Worm (Caenorhabditis elegans): ENCODE results near the gene rpb-6.

Gene rpb-6

ce11 chrII:10550173-10550572, 29.0 kb upstream of the rpb-6 start:
- TF ChIP-seq attf-6 (GFP tag; IDR thresholded peaks at IDR 0.05): no peak
- no peak for TF ChIP-seq F37B4.10 (GFP tag; IDR thresholded peaks at IDR 0.05)
- no peak for TF ChIP-seq attf-3 (GFP tag; conservative IDR thresholded peaks at IDR 0.05)
- TF ChIP-seq ekl-4 (GFP tag; IDR thresholded peaks at IDR 0.05): no peak
- no peak for TF ChIP-seq ceh-27 (GFP tag; optimal IDR thresholded peaks at IDR 0.05)
- TF ChIP-seq cebp-1 (GFP tag; IDR thresholded peaks at IDR 0.05): no peak
- peak; percentile 9 for TF ChIP-seq cebp-1 (tag; optimal IDR thresholded peaks at IDR 0.05)
- peak; percentile 82 for TF ChIP-seq ama-1 (optimal IDR thresholded peaks at IDR 0.05)
- no peak for TF ChIP-seq ama-1 (GFP tag; optimal IDR thresholded peaks at IDR 0.05)
- peak; percentile 17; the same call in 1 of the 2 replicates for TF ChIP-seq zfh-2 (GFP tag; conservative IDR thresholded peaks at IDR 0.05)

- TF ChIP-seq tlf-1 (GFP tag; optimal IDR thresholded peaks at IDR 0.05) (no peak), ceh-40 (GFP tag; IDR thresholded peaks at IDR 0.05) (no peak), mcd-1 (GFP tag; IDR thresholded peaks at IDR 0.05) (no peak), tbp1 (GFP tag; optimal IDR thresholded peaks at IDR 0.05) (no peak), sptf-2 (GFP tag; optimal IDR thresholded peaks at IDR 0.05) (no peak), chd-7 (tag; optimal IDR thresholded peaks at IDR 0.05) (peak; percentile 29), ceh-58 (GFP tag; IDR thresholded peaks at IDR 0.05) (no peak), ama-1 (optimal IDR thresholded peaks at IDR 0.05) (peak; percentile 42), ama-1 (GFP tag; optimal IDR thresholded peaks at IDR 0.05) (peak in 1 of 2 experiments; percentile 2), egl-44 (GFP tag; IDR thresholded peaks at IDR 0.05) (no peak), lin-26 (GFP tag; IDR thresholded peaks at IDR 0.05) (0 out of 2 replicates have a peak, but pooled peaks have one; percentile 14), hlh-26 (GFP tag; conservative IDR thresholded peaks at IDR 0.05) (no peak), attf-6 (GFP tag; IDR thresholded peaks at IDR 0.05) (no peak), ceh-27 (GFP tag; optimal IDR thresholded peaks at IDR 0.05) (no peak), nhr-90 (tag; optimal IDR thresholded peaks at IDR 0.05) (no peak), Y56A3A.18 (GFP tag; IDR thresholded peaks at IDR 0.05) (no peak), T07F8.4 (tag; optimal IDR thresholded peaks at IDR 0.05) (no peak), Y53G8AR.9 (GFP tag; conservative IDR thresholded peaks at IDR 0.05) (peak; percentile 60; the same call in 1 of the 2 replicates), nhr-27 (tag; optimal IDR thresholded peaks at IDR 0.05) (no peak), nfyb-1 (GFP tag; IDR thresholded peaks at IDR 0.05) (0 out of 2 replicates have a peak, but pooled peaks have one; percentile 42), F57C9.4 (tag; optimal IDR thresholded peaks at IDR 0.05) (no peak), ceh-91 (GFP tag; IDR thresholded peaks at IDR 0.05) (no peak), gei-17 (GFP tag; optimal IDR thresholded peaks at IDR 0.05) (no peak), cebp-1 (GFP tag; IDR thresholded peaks at IDR 0.05) (no peak), cebp-1 (tag; optimal IDR thresholded peaks at IDR 0.05) (peak; percentile 10), C17E4.6 (GFP tag; IDR thresholded peaks at IDR 0.05) (no peak), ztf-26 (tag; optimal IDR thresholded peaks at IDR 0.05) (peak; percentile 8)
These were observed 28.1 kb upstream of the rpb-6 start for ce11 chrII:10550872-10551647.

DNA sequence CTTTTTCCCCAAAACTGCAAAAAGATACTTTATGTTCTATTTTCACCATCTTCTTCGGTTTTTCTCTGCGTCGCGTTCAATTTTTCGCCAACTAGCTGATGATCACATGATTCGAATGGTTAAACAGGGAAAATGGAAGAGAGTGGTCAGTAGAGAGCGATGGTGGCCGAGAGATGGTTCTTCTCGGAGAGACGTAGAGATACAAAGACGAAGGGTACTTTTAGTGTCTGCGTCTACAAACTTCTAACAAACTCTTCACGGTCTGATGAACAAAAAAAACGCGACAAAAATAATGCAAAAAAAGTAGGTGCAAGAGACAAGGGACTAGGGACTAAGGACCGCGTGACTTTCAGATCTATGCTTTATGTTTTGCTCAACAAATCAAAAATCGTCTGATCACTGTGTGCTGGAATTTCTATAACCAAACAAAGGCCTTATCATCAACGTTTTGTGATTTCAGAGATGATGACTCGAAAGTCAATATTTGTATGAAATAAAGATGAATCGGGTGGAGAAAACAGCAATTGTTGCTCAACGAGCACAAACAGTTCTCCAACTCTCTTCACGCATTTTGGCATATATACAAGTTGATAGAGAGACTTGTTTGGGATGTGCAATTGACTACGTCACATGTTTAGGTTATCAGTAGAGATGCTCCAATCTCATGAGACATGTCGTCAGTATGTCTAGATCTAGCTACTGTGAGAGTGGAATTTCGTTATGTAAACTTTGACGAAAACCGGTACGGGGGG, 27.0 kb upstream of the rpb-6 start:
- TF ChIP-seq nhr-90 (tag; optimal IDR thresholded peaks at IDR 0.05) (peak; percentile 73), rcor-1 (GFP tag; IDR thresholded peaks at IDR 0.05) (peak; percentile 70), gei-17 (GFP tag; optimal IDR thresholded peaks at IDR 0.05) (peak; percentile 57), Y56A3A.18 (GFP tag; IDR thresholded peaks at IDR 0.05) (no peak), hlh-26 (GFP tag; conservative IDR thresholded peaks at IDR 0.05) (no peak), nhr-80 (tag; optimal IDR thresholded peaks at IDR 0.05) (peak; percentile 54), akir-1 (GFP tag; optimal IDR thresholded peaks at IDR 0.05) (no peak), let-526 (GFP tag; IDR thresholded peaks at IDR 0.05) (peak; percentile 64; the same call in 1 of the 2 replicates), hsf-1 (GFP tag; IDR thresholded peaks at IDR 0.05) (no peak), hmg-1.2 (GFP tag; IDR thresholded peaks at IDR 0.05) (peak; percentile 87), repo-1 (tag; optimal IDR thresholded peaks at IDR 0.05) (no peak), mcd-1 (GFP tag; IDR thresholded peaks at IDR 0.05) (peak; percentile 69), ceh-100 (GFP tag; IDR thresholded peaks at IDR 0.05) (no peak), Y67H2A.10 (GFP tag; conservative IDR thresholded peaks at IDR 0.05) (0 out of 2 replicates have a peak, but pooled peaks have one; percentile 8), snpc-4 (GFP tag; optimal IDR thresholded peaks at IDR 0.05) (no peak), snpc-4 (tag; optimal IDR thresholded peaks at IDR 0.05) (peak in 3 of 4 experiments; percentile 16 to 53 (median 52)), ama-1 (optimal IDR thresholded peaks at IDR 0.05) (no peak), ama-1 (GFP tag; optimal IDR thresholded peaks at IDR 0.05) (peak in 1 of 2 experiments; percentile 12), dox-1 (GFP tag; IDR thresholded peaks at IDR 0.05) (peak; percentile 72), cebp-1 (GFP tag; IDR thresholded peaks at IDR 0.05) (no peak), cebp-1 (tag; optimal IDR thresholded peaks at IDR 0.05) (peak; percentile 84)

Measured in whole organism, young adult.